Worm (Caenorhabditis elegans) whole organism, L2 larva: Measurements from ENCODE around the gene T10B10.9.

Experiments used
- lin-13 ChIP-seq: fragments of 150-350 bp; optimal IDR thresholded peaks from 2 replicates; lab custom pipeline; 2014; ENCODE audit warnings: missing biosample characterization, missing genetic modification reagents, missing genetic modification characterization
- nhr-25 ChIP-seq: fragments of 150-350 bp; sonication (generic microtip); optimal IDR thresholded peaks from 3 replicates; lab custom pipeline; 2014; ENCODE audit warnings: missing biosample characterization, missing genetic modification characterization
- nhr-77 ChIP-seq: fragments of 150-350 bp; optimal IDR thresholded peaks from 2 replicates; lab custom pipeline; 2014; ENCODE audit warnings: missing biosample characterization, missing genetic modification characterization
- skn-1 ChIP-seq: sonication (generic microtip); optimal IDR thresholded peaks from 2 replicates; lab custom pipeline; 2017; ENCODE audit warnings: missing biosample characterization, missing genetic modification characterization

DNA sequence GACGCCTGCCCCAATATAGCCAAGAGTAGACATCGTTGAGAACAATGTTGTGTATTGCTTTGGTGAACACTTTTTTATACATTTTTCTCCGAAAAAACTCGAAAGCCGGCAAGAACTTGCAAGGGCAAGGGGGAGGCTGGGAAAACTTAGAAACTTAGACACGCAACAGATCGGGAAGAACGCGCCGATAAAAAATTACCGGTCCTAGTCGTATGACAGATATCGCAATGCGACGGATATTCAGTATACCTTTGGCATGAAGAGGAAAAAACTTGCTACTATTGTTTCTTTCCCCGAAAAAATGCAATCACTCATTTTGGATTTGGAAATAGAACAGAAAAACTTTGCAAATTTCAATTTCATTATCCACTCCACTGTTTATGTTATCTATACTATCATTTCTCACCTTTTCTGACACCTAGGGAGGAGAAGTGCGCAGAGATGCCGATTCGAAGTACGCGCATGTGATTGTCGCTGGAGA lies 12.3 kb downstream of the T10B10.9 start, which contains the start of gene col-41:
- TF ChIP-seq nhr-77: no peak
- TF ChIP-seq nhr-25 (tag; lab: Kevin White, UChicago): peak; percentile 29
- TF ChIP-seq skn-1 (tag; lab: Kevin White, UChicago): no peak
- TF ChIP-seq lin-13: no peak
